Fruit fly (Drosophila melanogaster): ENCODE results near the gene MED20.

MED20 gene

dm6 chr2L:8071112-8071976 is 1.3 kb downstream of the MED20 start, which contains the start of gene poe (continued):
- TF ChIP-seq CG1602 (GFP tag; optimal IDR thresholded peaks at IDR 0.05) (peak; percentile 38), Sry-δ (GFP tag; optimal IDR thresholded peaks at IDR 0.05) (no peak), dmrt11E (tag; optimal IDR thresholded peaks at IDR 0.05) (peak; percentile 44), az2 (GFP tag; optimal IDR thresholded peaks at IDR 0.05) (peak; percentile 25), CG2889 (GFP tag; IDR thresholded peaks at IDR 0.05) (0 out of 3 replicates have a peak, but pooled peaks have one; percentile 30), BEAF-32 (GFP tag; optimal IDR thresholded peaks at IDR 0.05) (peak; percentile 33), CG2712 (tag; optimal IDR thresholded peaks at IDR 0.05) (no peak), row (GFP tag; IDR thresholded peaks at IDR 0.05) (peak; percentile 83), exex (tag; optimal IDR thresholded peaks at IDR 0.05) (no peak), toy (GFP tag; IDR thresholded peaks at IDR 0.05) (no peak), stc (GFP tag; IDR thresholded peaks at IDR 0.05) (peak; percentile 68), Opbp (GFP tag; IDR thresholded peaks at IDR 0.05; ENCODE audit: partially characterized antibody) (peak; percentile 6; the same call in 1 of the 3 replicates), CG12744 (GFP tag; optimal IDR thresholded peaks at IDR 0.05) (no peak), CG12942 (GFP tag; optimal IDR thresholded peaks at IDR 0.05) (no peak), Optix (GFP tag; IDR thresholded peaks at IDR 0.05) (no peak), Abd-B (GFP tag; optimal IDR thresholded peaks at IDR 0.05) (peak; percentile 84), Poxn (GFP tag; IDR thresholded peaks at IDR 0.05) (no peak), YL-1 (GFP tag; optimal IDR thresholded peaks at IDR 0.05) (peak; percentile 69), CG14710 (tag; optimal IDR thresholded peaks at IDR 0.05) (peak; percentile 96), knrl (GFP tag; IDR thresholded peaks at IDR 0.05; ENCODE audit: partially characterized antibody) (no peak), CG30020 (tag; optimal IDR thresholded peaks at IDR 0.05) (peak; percentile 31), CG11085 (GFP tag; IDR thresholded peaks at IDR 0.05) (peak; percentile 49; the same call in 1 of the 2 replicates), CG11247 (GFP tag; IDR thresholded peaks at IDR 0.05) (0 out of 2 replicates have a peak, but pooled peaks have one; percentile 22), CG9817 (tag; optimal IDR thresholded peaks at IDR 0.05) (no peak), NC2β (GFP tag; optimal IDR thresholded peaks at IDR 0.05) (peak; percentile 9), gfzf (GFP tag; optimal IDR thresholded peaks at IDR 0.05) (peak; percentile 81), CG8281 (tag; optimal IDR thresholded peaks at IDR 0.05) (no peak), gce (GFP tag; IDR thresholded peaks at IDR 0.05) (no peak), H2.0 (GFP tag; IDR thresholded peaks at IDR 0.05) (no peak), Ptx1 (GFP tag; IDR thresholded peaks at IDR 0.05) (peak; percentile 74), Awh (GFP tag; IDR thresholded peaks at IDR 0.05) (peak; percentile 56; the same call in 1 of the 2 replicates), CG9797 (GFP tag; optimal IDR thresholded peaks at IDR 0.05) (peak; percentile 75), CG31224 (GFP tag; IDR thresholded peaks at IDR 0.05) (peak; percentile 67), Hr78 (GFP tag; optimal IDR thresholded peaks at IDR 0.05) (no peak), CG32532 (GFP tag; IDR thresholded peaks at IDR 0.05) (peak; percentile 76), CG17568 (GFP tag; optimal IDR thresholded peaks at IDR 0.05) (no peak), sqz (GFP tag; optimal IDR thresholded peaks at IDR 0.05) (peak; percentile 99), CG13775 (GFP tag; optimal IDR thresholded peaks at IDR 0.05) (peak; percentile 28), CG1024 (GFP tag; IDR thresholded peaks at IDR 0.05) (no peak), Camta (GFP tag; optimal IDR thresholded peaks at IDR 0.05) (no peak), sd (tag; optimal IDR thresholded peaks at IDR 0.05) (no peak), B-H2 (GFP tag; optimal IDR thresholded peaks at IDR 0.05) (no peak), CG3065 (GFP tag; optimal IDR thresholded peaks at IDR 0.05) (no peak), zf30C (GFP tag; optimal IDR thresholded peaks at IDR 0.05) (peak; percentile 88), CG11504 (tag; optimal IDR thresholded peaks at IDR 0.05) (no peak), CG8359 (GFP tag; optimal IDR thresholded peaks at IDR 0.05; ENCODE audit: borderline replicate concordance) (peak; percentile 15), Lpt (GFP tag; optimal IDR thresholded peaks at IDR 0.05) (no peak), sc (optimal IDR thresholded peaks at IDR 0.05) (no peak), sc (GFP tag; optimal IDR thresholded peaks at IDR 0.05) (no peak)

Data from whole organism, embryonic.